Fruit fly (Drosophila melanogaster): ENCODE data around the gene Tk.
A peak's percentile ranks its signal among the peaks of the same experiment; 100 is the strongest.

The Tk gene

DNA sequence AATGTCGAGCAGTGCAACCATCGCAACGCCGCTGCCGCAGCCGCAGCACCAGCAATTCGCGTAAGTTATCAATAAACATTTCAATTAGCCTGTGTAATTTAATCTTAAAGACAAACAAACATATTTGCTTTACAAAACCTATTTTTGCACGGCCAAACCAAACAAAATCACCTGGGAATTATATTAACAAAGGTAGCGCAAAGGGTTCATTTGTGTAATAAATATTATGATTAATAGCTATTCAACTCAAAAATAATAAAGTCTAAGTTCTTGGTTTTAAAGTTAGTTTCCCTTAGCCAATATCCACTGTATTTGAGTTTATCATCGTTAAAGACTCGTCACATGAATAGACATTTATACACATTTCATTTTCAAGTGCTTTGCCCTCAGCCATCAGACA is 36.1 kb downstream of the Tk start:
- TF ChIP-seq CG3032 (tag; optimal IDR thresholded peaks at IDR 0.05) (no peak), spab (GFP tag; optimal IDR thresholded peaks at IDR 0.05) (no peak), CG11762 (GFP tag; optimal IDR thresholded peaks at IDR 0.05; ENCODE audit: insufficient read depth) (no peak), net (GFP tag; optimal IDR thresholded peaks at IDR 0.05) (peak; percentile 36), CG10669 (GFP tag; optimal IDR thresholded peaks at IDR 0.05) (peak; percentile 9), cyc (GFP tag; optimal IDR thresholded peaks at IDR 0.05) (no peak), Hr39 (GFP tag; optimal IDR thresholded peaks at IDR 0.05) (no peak), CG6808 (GFP tag; optimal IDR thresholded peaks at IDR 0.05) (no peak), Eip78C (GFP tag) (peak; percentile 73), CG15336 (GFP tag; IDR thresholded peaks at IDR 0.05) (peak; percentile 77), CG11294 (GFP tag; IDR thresholded peaks at IDR 0.05) (no peak), esn (GFP tag; optimal IDR thresholded peaks at IDR 0.05) (no peak), Eip75B (GFP tag; optimal IDR thresholded peaks at IDR 0.05) (no peak), CG6792 (GFP tag; optimal IDR thresholded peaks at IDR 0.05) (no peak), CG31627 (GFP tag; optimal IDR thresholded peaks at IDR 0.05) (no peak), CG1621 (tag; optimal IDR thresholded peaks at IDR 0.05) (no peak), Ets96B (tag; optimal IDR thresholded peaks at IDR 0.05) (peak; percentile 7), CG8632 (GFP tag; optimal IDR thresholded peaks at IDR 0.05) (no peak), fd85E (GFP tag; optimal IDR thresholded peaks at IDR 0.05) (no peak), CG4318 (GFP tag; optimal IDR thresholded peaks at IDR 0.05) (no peak), CG6276 (GFP tag; optimal IDR thresholded peaks at IDR 0.05) (peak; percentile 70), pdm3 (GFP tag; optimal IDR thresholded peaks at IDR 0.05) (no peak), CG7368 (GFP tag; optimal IDR thresholded peaks at IDR 0.05) (no peak), Smox (GFP tag; optimal IDR thresholded peaks at IDR 0.05) (no peak), CG3919 (GFP tag; optimal IDR thresholded peaks at IDR 0.05) (peak; percentile 8), CG11902 (GFP tag; optimal IDR thresholded peaks at IDR 0.05) (no peak), vri (GFP tag; optimal IDR thresholded peaks at IDR 0.05) (no peak), eg (GFP tag; IDR thresholded peaks at IDR 0.05) (peak; percentile 56; the same call in 1 of the 3 replicates), lz (GFP tag; optimal IDR thresholded peaks at IDR 0.05) (no peak), Sox15 (GFP tag; optimal IDR thresholded peaks at IDR 0.05) (no peak), achi (GFP tag; optimal IDR thresholded peaks at IDR 0.05) (peak; percentile 36), Met (GFP tag; optimal IDR thresholded peaks at IDR 0.05) (peak; percentile 15), CG8119 (GFP tag; IDR thresholded peaks at IDR 0.05) (peak; percentile 70), Ets21C (GFP tag; optimal IDR thresholded peaks at IDR 0.05) (no peak), fd59A (GFP tag; optimal IDR thresholded peaks at IDR 0.05) (no peak), CG6854 (GFP tag; optimal IDR thresholded peaks at IDR 0.05) (no peak), CG32006 (GFP tag; optimal IDR thresholded peaks at IDR 0.05) (peak; percentile 73), fkh (GFP tag; optimal IDR thresholded peaks at IDR 0.05) (no peak), svp (GFP tag) (peak; percentile 47), Sox102F (GFP tag; optimal IDR thresholded peaks at IDR 0.05) (no peak), Gug (GFP tag; IDR thresholded peaks at IDR 0.05) (peak; percentile 45; the same call in 1 of the 2 replicates), Hr38 (GFP tag; optimal IDR thresholded peaks at IDR 0.05) (no peak), CG10631 (GFP tag; optimal IDR thresholded peaks at IDR 0.05) (peak; percentile 12), CG6163 (GFP tag; IDR thresholded peaks at IDR 0.05) (peak; percentile 57; the same call in 2 of the 3 replicates), dsx (GFP tag; optimal IDR thresholded peaks at IDR 0.05; ENCODE audit: poor library complexity, severe bottlenecking) (no peak), acj6 (GFP tag; optimal IDR thresholded peaks at IDR 0.05) (peak; percentile 44), CG8319 (GFP tag; optimal IDR thresholded peaks at IDR 0.05) (no peak), OdsH (GFP tag; optimal IDR thresholded peaks at IDR 0.05) (peak; percentile 49), ss (GFP tag; optimal IDR thresholded peaks at IDR 0.05) (no peak), CG16779 (tag; optimal IDR thresholded peaks at IDR 0.05) (no peak), Eip93F (GFP tag; optimal IDR thresholded peaks at IDR 0.05) (no peak), Hr4 (GFP tag; optimal IDR thresholded peaks at IDR 0.05) (peak; percentile 64), CG34406 (GFP tag; optimal IDR thresholded peaks at IDR 0.05) (no peak)
